5 fruit fly cellular contexts compared by ENCODE assay signal in genomic region chr3L:851061-851460, dm6.
TF ChIP-seq lines count a peak whose summit lies in the region.

Dci (plus strand) TSS chr3L:851346.

- TF ChIP-seq CTCF in whole organism, embryonic (GFP tag; optimal IDR thresholded peaks at IDR 0.05; lab: Kevin White, UChicago), result peak; percentile 28

TF ChIP-seq in whole organism, adult, 20 proteins besides CTCF, POLR2A, EP300 and RAD21 (continues in another document):
- no peak for TF ChIP-seq cnc (optimal IDR thresholded peaks at IDR 0.05; lab: Kevin White, UChicago)
- peak; percentile 65 for TF ChIP-seq bab1 (GFP tag; optimal IDR thresholded peaks at IDR 0.05; lab: Kevin White, UChicago)
- peak; percentile 24 for TF ChIP-seq Crg-1 (GFP tag; optimal IDR thresholded peaks at IDR 0.05; lab: Kevin White, UChicago)
- peak; percentile 74 for TF ChIP-seq CG5204 (GFP tag; optimal IDR thresholded peaks at IDR 0.05; lab: Kevin White, UChicago)
- TF ChIP-seq toe (GFP tag; optimal IDR thresholded peaks at IDR 0.05; lab: Kevin White, UChicago), result peak; percentile 92
- TF ChIP-seq CG7101 (tag; optimal IDR thresholded peaks at IDR 0.05; lab: Kevin White, UChicago), result peak; percentile 38
- no peak for TF ChIP-seq CG7045 (GFP tag; optimal IDR thresholded peaks at IDR 0.05; lab: Kevin White, UChicago)
- peak; percentile 49 for TF ChIP-seq CG11617 (GFP tag; optimal IDR thresholded peaks at IDR 0.05; lab: Kevin White, UChicago)
- peak; percentile 78 for TF ChIP-seq Hr96 (GFP tag; optimal IDR thresholded peaks at IDR 0.05; lab: Kevin White, UChicago)
- peak; percentile 31 for TF ChIP-seq tj (GFP tag; optimal IDR thresholded peaks at IDR 0.05; lab: Kevin White, UChicago)
- peak; percentile 48 for TF ChIP-seq Mnt (GFP tag; optimal IDR thresholded peaks at IDR 0.05; lab: Kevin White, UChicago)
- peak; percentile 52 for TF ChIP-seq ovo (GFP tag; optimal IDR thresholded peaks at IDR 0.05; lab: Kevin White, UChicago)
- TF ChIP-seq CG33017 (tag; optimal IDR thresholded peaks at IDR 0.05; lab: Kevin White, UChicago), result peak; percentile 13
- TF ChIP-seq CG14711 (tag; optimal IDR thresholded peaks at IDR 0.05; lab: Kevin White, UChicago), result peak; percentile 71
- TF ChIP-seq Clk (GFP tag; optimal IDR thresholded peaks at IDR 0.05; lab: Kevin White, UChicago), result no peak
- peak; percentile 77 for TF ChIP-seq kay (GFP tag; lab: Kevin White, UChicago; ENCODE audit: borderline replicate concordance)
- no peak for TF ChIP-seq cic (GFP tag; optimal IDR thresholded peaks at IDR 0.05; lab: Kevin White, UChicago)
- TF ChIP-seq CG1620 (GFP tag; optimal IDR thresholded peaks at IDR 0.05; lab: Kevin White, UChicago), result peak; percentile 73

TF ChIP-seq in whole organism, embryonic, 481 proteins besides CTCF, POLR2A, EP300 and RAD21 (continues in another document):
- peak; percentile 75; the same call in 2 of the 3 replicates for TF ChIP-seq Opbp (GFP tag; IDR thresholded peaks at IDR 0.05; lab: Robert Waterston, UW; ENCODE audit: partially characterized antibody)
- TF ChIP-seq rib (GFP tag; IDR thresholded peaks at IDR 0.05; lab: Robert Waterston, UW), result 0 out of 2 replicates have a peak, but pooled peaks have one; percentile 10
- peak; percentile 33 for TF ChIP-seq ATbp (GFP tag; optimal IDR thresholded peaks at IDR 0.05; lab: Kevin White, UChicago)
- TF ChIP-seq CG7786 (GFP tag; optimal IDR thresholded peaks at IDR 0.05; lab: Kevin White, UChicago), result peak; percentile 66
- TF ChIP-seq wor (GFP tag; IDR thresholded peaks at IDR 0.05; lab: Robert Waterston, UW), result peak; percentile 70
- peak; percentile 70 for TF ChIP-seq tgo (GFP tag; IDR thresholded peaks at IDR 0.05; lab: Robert Waterston, UW)
- TF ChIP-seq Abd-B (GFP tag; optimal IDR thresholded peaks at IDR 0.05; lab: Kevin White, UChicago), result peak; percentile 86
- peak; percentile 10 for TF ChIP-seq caup (GFP tag; optimal IDR thresholded peaks at IDR 0.05; lab: Kevin White, UChicago; ENCODE audit: severe bottlenecking)
- peak; percentile 66 for TF ChIP-seq tx (GFP tag; optimal IDR thresholded peaks at IDR 0.05; lab: Kevin White, UChicago)
- TF ChIP-seq Med (GFP tag; lab: Kevin White, UChicago), result peak; percentile 97
- TF ChIP-seq CG1529 (GFP tag; optimal IDR thresholded peaks at IDR 0.05; lab: Kevin White, UChicago), result peak; percentile 39
- no peak for TF ChIP-seq btn (GFP tag; optimal IDR thresholded peaks at IDR 0.05; lab: Kevin White, UChicago)
- peak; percentile 59; the same call in 1 of the 2 replicates for TF ChIP-seq HLH3B (GFP tag; IDR thresholded peaks at IDR 0.05; lab: Robert Waterston, UW)
- TF ChIP-seq gcm (GFP tag; optimal IDR thresholded peaks at IDR 0.05; lab: Kevin White, UChicago), result no peak
- peak; percentile 91 for TF ChIP-seq CG34422 (GFP tag; IDR thresholded peaks at IDR 0.05; lab: Robert Waterston, UW)
- TF ChIP-seq CG5953 (GFP tag; IDR thresholded peaks at IDR 0.05; lab: Robert Waterston, UW), result peak; percentile 57
- peak; percentile 22 for TF ChIP-seq fd3F (GFP tag; optimal IDR thresholded peaks at IDR 0.05; lab: Kevin White, UChicago)
- TF ChIP-seq Optix (GFP tag; IDR thresholded peaks at IDR 0.05; lab: Robert Waterston, UW), result peak; percentile 82

TF ChIP-seq in whole organism, prepupa, 60 proteins besides CTCF, POLR2A, EP300 and RAD21 (continues in another document):
- TF ChIP-seq OdsH (GFP tag; optimal IDR thresholded peaks at IDR 0.05; lab: Kevin White, UChicago) (peak; percentile 76), topi (GFP tag; optimal IDR thresholded peaks at IDR 0.05; lab: Kevin White, UChicago) (peak; percentile 74), CG3032 (tag; optimal IDR thresholded peaks at IDR 0.05; lab: Kevin White, UChicago) (peak; percentile 58), CG4318 (GFP tag; optimal IDR thresholded peaks at IDR 0.05; lab: Kevin White, UChicago) (no peak), fd59A (GFP tag; optimal IDR thresholded peaks at IDR 0.05; lab: Kevin White, UChicago) (peak; percentile 4), Eip75B (GFP tag; optimal IDR thresholded peaks at IDR 0.05; lab: Kevin White, UChicago) (peak; percentile 58), CG6792 (GFP tag; optimal IDR thresholded peaks at IDR 0.05; lab: Kevin White, UChicago) (peak; percentile 48), Ets21C (GFP tag; optimal IDR thresholded peaks at IDR 0.05; lab: Kevin White, UChicago) (peak; percentile 69), Hr38 (GFP tag; optimal IDR thresholded peaks at IDR 0.05; lab: Kevin White, UChicago) (no peak), Met (GFP tag; optimal IDR thresholded peaks at IDR 0.05; lab: Kevin White, UChicago) (no peak), CG1621 (tag; optimal IDR thresholded peaks at IDR 0.05; lab: Kevin White, UChicago) (peak; percentile 2), Sox14 (GFP tag; optimal IDR thresholded peaks at IDR 0.05; lab: Kevin White, UChicago) (peak; percentile 77), Blimp-1 (GFP tag; optimal IDR thresholded peaks at IDR 0.05; lab: Kevin White, UChicago) (no peak), CG3919 (GFP tag; optimal IDR thresholded peaks at IDR 0.05; lab: Kevin White, UChicago) (peak; percentile 60), pdm3 (GFP tag; optimal IDR thresholded peaks at IDR 0.05; lab: Kevin White, UChicago) (peak; percentile 68), achi (GFP tag; optimal IDR thresholded peaks at IDR 0.05; lab: Kevin White, UChicago) (peak; percentile 45), fkh (GFP tag; optimal IDR thresholded peaks at IDR 0.05; lab: Kevin White, UChicago) (no peak), ss (GFP tag; optimal IDR thresholded peaks at IDR 0.05; lab: Kevin White, UChicago) (no peak), Eip78C (GFP tag; lab: Kevin White, UChicago) (peak; percentile 88), Hr39 (GFP tag; optimal IDR thresholded peaks at IDR 0.05; lab: Kevin White, UChicago) (peak; percentile 79)

TF ChIP-seq in whole organism, pupa, 21 proteins besides CTCF, POLR2A, EP300 and RAD21:
- TF ChIP-seq CG8159 (tag; optimal IDR thresholded peaks at IDR 0.05; lab: Kevin White, UChicago), result peak; percentile 43
- peak; percentile 69 for TF ChIP-seq CG32121 (GFP tag; IDR thresholded peaks at IDR 0.05; lab: Robert Waterston, UW)
- no peak for TF ChIP-seq CG9948 (tag; optimal IDR thresholded peaks at IDR 0.05; lab: Kevin White, UChicago)
- peak; percentile 72 for TF ChIP-seq fd96Ca (GFP tag; IDR thresholded peaks at IDR 0.05; lab: Robert Waterston, UW)
- TF ChIP-seq CG4496 (GFP tag; IDR thresholded peaks at IDR 0.05; lab: Robert Waterston, UW), result peak; percentile 63; the same call in 1 of the 3 replicates
- peak; percentile 41 for TF ChIP-seq CG17806 (tag; optimal IDR thresholded peaks at IDR 0.05; lab: Kevin White, UChicago)
- TF ChIP-seq CG15710 (tag; optimal IDR thresholded peaks at IDR 0.05; lab: Kevin White, UChicago), result peak; percentile 49
- TF ChIP-seq CG14655 (GFP tag; optimal IDR thresholded peaks at IDR 0.05; lab: Kevin White, UChicago), result no peak

TF ChIP-seq in whole organism, wandering third instar larva, 38 proteins besides CTCF, POLR2A, EP300 and RAD21 (continues in another document):
- TF ChIP-seq GATAd (GFP tag; optimal IDR thresholded peaks at IDR 0.05; lab: Kevin White, UChicago) (peak; percentile 16), N (GFP tag; optimal IDR thresholded peaks at IDR 0.05; lab: Kevin White, UChicago) (no peak), CG9705 (GFP tag; optimal IDR thresholded peaks at IDR 0.05; lab: Kevin White, UChicago) (peak; percentile 27), Myc (optimal IDR thresholded peaks at IDR 0.05; lab: Kevin White, UChicago) (no peak), woc (GFP tag; optimal IDR thresholded peaks at IDR 0.05; lab: Kevin White, UChicago) (no peak), Sp1 (GFP tag; optimal IDR thresholded peaks at IDR 0.05; lab: Kevin White, UChicago) (peak; percentile 35), CG32264 (GFP tag; optimal IDR thresholded peaks at IDR 0.05; lab: Kevin White, UChicago) (no peak), brk (GFP tag; optimal IDR thresholded peaks at IDR 0.05; lab: Kevin White, UChicago) (no peak), foxo (GFP tag; optimal IDR thresholded peaks at IDR 0.05; lab: Kevin White, UChicago) (peak in 1 of 2 experiments; percentile 78), dmrt93B (GFP tag; optimal IDR thresholded peaks at IDR 0.05; lab: Kevin White, UChicago) (peak; percentile 28), HLH106 (tag; optimal IDR thresholded peaks at IDR 0.05; lab: Kevin White, UChicago) (peak; percentile 60), Hnf4 (GFP tag; optimal IDR thresholded peaks at IDR 0.05; lab: Kevin White, UChicago) (no peak), h (GFP tag; optimal IDR thresholded peaks at IDR 0.05; lab: Kevin White, UChicago) (peak; percentile 63), OdsH (GFP tag; optimal IDR thresholded peaks at IDR 0.05; lab: Kevin White, UChicago) (peak; percentile 46), Dfd (GFP tag; optimal IDR thresholded peaks at IDR 0.05; lab: Kevin White, UChicago) (no peak), Vsx2 (GFP tag; optimal IDR thresholded peaks at IDR 0.05; lab: Kevin White, UChicago; ENCODE audit: partially characterized antibody) (no peak), lola (GFP tag; optimal IDR thresholded peaks at IDR 0.05; lab: Kevin White, UChicago) (no peak), pan (optimal IDR thresholded peaks at IDR 0.05; lab: Kevin White, UChicago) (no peak), Hr78 (GFP tag; optimal IDR thresholded peaks at IDR 0.05; lab: Kevin White, UChicago) (no peak), tai (GFP tag; optimal IDR thresholded peaks at IDR 0.05; lab: Kevin White, UChicago) (no peak), Jra (GFP tag; optimal IDR thresholded peaks at IDR 0.05; lab: Kevin White, UChicago) (no peak), usp (GFP tag; optimal IDR thresholded peaks at IDR 0.05; lab: Kevin White, UChicago) (no peak), dsf (GFP tag; optimal IDR thresholded peaks at IDR 0.05; lab: Kevin White, UChicago; ENCODE audit: borderline replicate concordance) (no peak), fru (GFP tag; optimal IDR thresholded peaks at IDR 0.05; lab: Kevin White, UChicago) (peak; percentile 62), Rel (GFP tag; optimal IDR thresholded peaks at IDR 0.05; lab: Kevin White, UChicago) (no peak), Rel (tag; optimal IDR thresholded peaks at IDR 0.05; lab: Kevin White, UChicago) (peak; percentile 98), sv (GFP tag; optimal IDR thresholded peaks at IDR 0.05; lab: Kevin White, UChicago) (peak; percentile 69), jim (GFP tag; optimal IDR thresholded peaks at IDR 0.05; lab: Kevin White, UChicago) (no peak), sage (GFP tag; optimal IDR thresholded peaks at IDR 0.05; lab: Kevin White, UChicago) (no peak), br (GFP tag; optimal IDR thresholded peaks at IDR 0.05; lab: Kevin White, UChicago) (peak; percentile 47), psq (GFP tag; optimal IDR thresholded peaks at IDR 0.05; lab: Kevin White, UChicago) (peak; percentile 44), rgr (GFP tag; optimal IDR thresholded peaks at IDR 0.05; lab: Kevin White, UChicago) (peak; percentile 67), Abd-B (GFP tag; optimal IDR thresholded peaks at IDR 0.05; lab: Kevin White, UChicago) (no peak), Hr83 (GFP tag; optimal IDR thresholded peaks at IDR 0.05; lab: Kevin White, UChicago; ENCODE audit: poor library complexity, severe bottlenecking) (peak; percentile 67), Mio (GFP tag; optimal IDR thresholded peaks at IDR 0.05; lab: Kevin White, UChicago) (no peak)
